Fruit fly (Drosophila melanogaster): ENCODE measurements around the gene CG6012.
A peak's percentile ranks its signal among the peaks of the same experiment; 100 is the strongest.

Gene CG6012

DNA sequence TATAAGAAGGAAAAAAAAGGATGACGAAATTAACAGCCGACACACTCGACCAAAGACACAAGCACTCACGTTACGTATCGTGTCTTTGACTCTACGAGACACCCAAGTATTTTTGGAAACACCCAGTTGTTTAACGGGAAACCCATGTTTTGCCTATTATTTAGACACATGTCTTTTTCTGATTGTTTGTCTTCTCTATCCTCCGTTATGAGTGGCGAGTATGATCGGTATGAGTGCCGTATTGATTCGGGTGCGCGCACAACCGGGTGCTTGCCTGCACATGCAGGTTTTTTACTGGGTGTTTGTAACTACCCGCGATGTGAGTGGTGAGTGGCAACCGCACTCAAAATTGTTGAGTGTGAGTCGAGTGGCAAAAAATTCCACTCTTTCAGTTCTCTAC lies 2.2 kb downstream of the CG6012 start:
- TF ChIP-seq Sox14 (GFP tag; optimal IDR thresholded peaks at IDR 0.05) (no peak), svp (GFP tag) (no peak), Blimp-1 (GFP tag; optimal IDR thresholded peaks at IDR 0.05) (no peak), Met (GFP tag; optimal IDR thresholded peaks at IDR 0.05) (no peak), salr (GFP tag; optimal IDR thresholded peaks at IDR 0.05) (no peak)

dm6 chr2L:16858466-16859007 lies 2.8 kb downstream of the CG6012 start, which contains the start of gene CG31809:
CG31809 (minus strand) TSS chr2L:16858714.
- no peak for TF ChIP-seq CG6163 (GFP tag; IDR thresholded peaks at IDR 0.05)
- TF ChIP-seq CG6854 (GFP tag; optimal IDR thresholded peaks at IDR 0.05) = no peak
- peak; percentile 63 for TF ChIP-seq fkh (GFP tag; optimal IDR thresholded peaks at IDR 0.05)
- no peak for TF ChIP-seq CG10631 (GFP tag; optimal IDR thresholded peaks at IDR 0.05)
- no peak for TF ChIP-seq Ets96B (tag; optimal IDR thresholded peaks at IDR 0.05)
- TF ChIP-seq Eip93F (GFP tag; optimal IDR thresholded peaks at IDR 0.05) = no peak
- no peak for TF ChIP-seq CG3919 (GFP tag; optimal IDR thresholded peaks at IDR 0.05)
- TF ChIP-seq CG15336 (GFP tag; IDR thresholded peaks at IDR 0.05) = peak; percentile 38; the same call in 1 of the 2 replicates
- TF ChIP-seq CG9139 (GFP tag; optimal IDR thresholded peaks at IDR 0.05) = no peak
- no peak for TF ChIP-seq CG10669 (GFP tag; optimal IDR thresholded peaks at IDR 0.05)
- TF ChIP-seq salr (GFP tag; optimal IDR thresholded peaks at IDR 0.05) = no peak
- no peak for TF ChIP-seq net (GFP tag; optimal IDR thresholded peaks at IDR 0.05)
- no peak for TF ChIP-seq dac (GFP tag; optimal IDR thresholded peaks at IDR 0.05)
- no peak for TF ChIP-seq Gug (GFP tag; IDR thresholded peaks at IDR 0.05)
- peak; percentile 30 for TF ChIP-seq Eip78C (GFP tag)
- no peak for TF ChIP-seq spab (GFP tag; optimal IDR thresholded peaks at IDR 0.05)
- TF ChIP-seq cyc (GFP tag; optimal IDR thresholded peaks at IDR 0.05) = no peak
- no peak for TF ChIP-seq CG16779 (tag; optimal IDR thresholded peaks at IDR 0.05)

dm6 chr2L:16857665-16858064 lies 3.6 kb downstream of the CG6012 start:
- TF ChIP-seq Sox14 (GFP tag; optimal IDR thresholded peaks at IDR 0.05) = no peak
- TF ChIP-seq Eip78C (GFP tag) = peak; percentile 22
- TF ChIP-seq cyc (GFP tag; optimal IDR thresholded peaks at IDR 0.05) = no peak
- TF ChIP-seq fkh (GFP tag; optimal IDR thresholded peaks at IDR 0.05) = peak; percentile 40
- TF ChIP-seq achi (GFP tag; optimal IDR thresholded peaks at IDR 0.05) = no peak
- TF ChIP-seq CG10669 (GFP tag; optimal IDR thresholded peaks at IDR 0.05) = no peak
- TF ChIP-seq esn (GFP tag; optimal IDR thresholded peaks at IDR 0.05) = no peak
- no peak for TF ChIP-seq salr (GFP tag; optimal IDR thresholded peaks at IDR 0.05)
- no peak for TF ChIP-seq svp (GFP tag)
- TF ChIP-seq Hr4 (GFP tag; optimal IDR thresholded peaks at IDR 0.05) = no peak
- TF ChIP-seq CG11762 (GFP tag; optimal IDR thresholded peaks at IDR 0.05; ENCODE audit: insufficient read depth) = no peak
- TF ChIP-seq CG6792 (GFP tag; optimal IDR thresholded peaks at IDR 0.05) = no peak
- TF ChIP-seq vri (GFP tag; optimal IDR thresholded peaks at IDR 0.05) = no peak
- TF ChIP-seq dac (GFP tag; optimal IDR thresholded peaks at IDR 0.05) = no peak
- TF ChIP-seq dsx (GFP tag; optimal IDR thresholded peaks at IDR 0.05; ENCODE audit: poor library complexity, severe bottlenecking) = no peak

dm6 chr2L:16857131-16857530 lies 4.2 kb downstream of the CG6012 start:
- TF ChIP-seq dsx (GFP tag; optimal IDR thresholded peaks at IDR 0.05; ENCODE audit: poor library complexity, severe bottlenecking) (no peak), CG6276 (GFP tag; optimal IDR thresholded peaks at IDR 0.05) (no peak), Lpt (GFP tag; optimal IDR thresholded peaks at IDR 0.05) (no peak), spab (GFP tag; optimal IDR thresholded peaks at IDR 0.05) (no peak), CG10631 (GFP tag; optimal IDR thresholded peaks at IDR 0.05) (no peak), Eip93F (GFP tag; optimal IDR thresholded peaks at IDR 0.05) (no peak), CG11902 (GFP tag; optimal IDR thresholded peaks at IDR 0.05) (no peak), CG7368 (GFP tag; optimal IDR thresholded peaks at IDR 0.05) (no peak), CG4318 (GFP tag; optimal IDR thresholded peaks at IDR 0.05) (no peak), esn (GFP tag; optimal IDR thresholded peaks at IDR 0.05) (no peak), CG11294 (GFP tag; IDR thresholded peaks at IDR 0.05) (no peak), OdsH (GFP tag; optimal IDR thresholded peaks at IDR 0.05) (no peak), CG1621 (tag; optimal IDR thresholded peaks at IDR 0.05) (no peak)
